Fruit fly (Drosophila melanogaster) whole organism, embryonic: ENCODE data around the gene Tom70.

Source experiments
- Blimp-1 ChIP-seq: fragments of 200-800 bp; sonication (Bioruptor generic); optimal IDR thresholded peaks from 3 replicates; lab custom pipeline; 2018; ENCODE audit warnings: missing biosample characterization, missing genetic modification characterization, mild to moderate bottlenecking, moderate library complexity, missing genetic modification reagents
- BtbVII ChIP-seq: fragments of 200-800 bp; sonication (Bioruptor generic); optimal IDR thresholded peaks from 3 replicates; lab custom pipeline; 2017; ENCODE audit warnings: missing biosample characterization, mild to moderate bottlenecking, missing genetic modification characterization
- CG10366 ChIP-seq: fragments of 200-800 bp; sonication (Bioruptor generic); IDR thresholded peaks from 2 replicates; pipeline ENCODE4 v1.3.6; 2022; ENCODE audit warnings: missing biosample characterization, missing genetic modification characterization
- CG11247 ChIP-seq: fragments of 200-800 bp; sonication (Bioruptor generic); IDR thresholded peaks from 2 replicates; pipeline ENCODE4 v1.3.6; 2022; ENCODE audit warnings: missing biosample characterization, missing genetic modification characterization
- CG11504 ChIP-seq: fragments of 200-800 bp; sonication (Bioruptor generic); optimal IDR thresholded peaks from 3 replicates; lab custom pipeline; 2019; ENCODE audit warnings: missing biosample characterization, mild to moderate bottlenecking, missing genetic modification characterization, moderate library complexity
- CG1233 ChIP-seq: fragments of 200-800 bp; sonication (Bioruptor generic); optimal IDR thresholded peaks from 4 replicates; lab custom pipeline; 2018; ENCODE audit warnings: missing biosample characterization, mild to moderate bottlenecking, missing genetic modification characterization
- CG12391 ChIP-seq: fragments of 200-800 bp; sonication (Bioruptor generic); optimal IDR thresholded peaks from 3 replicates; lab custom pipeline; 2018; ENCODE audit warnings: missing biosample characterization, mild to moderate bottlenecking, missing genetic modification characterization, moderate library complexity
- CG12942 ChIP-seq: fragments of 200-800 bp; sonication (Bioruptor generic); optimal IDR thresholded peaks from 3 replicates; lab custom pipeline; 2016; ENCODE audit warnings: missing biosample characterization, missing genetic modification characterization
- CG13424 ChIP-seq: fragments of 200-800 bp; sonication (Bioruptor generic); optimal IDR thresholded peaks from 2 replicates; lab custom pipeline; 2019; ENCODE audit warnings: missing biosample characterization, mild to moderate bottlenecking, missing genetic modification characterization, moderate library complexity
- CG15269 ChIP-seq: fragments of 200-800 bp; sonication (Bioruptor generic); optimal IDR thresholded peaks from 2 replicates; lab custom pipeline; 2018; ENCODE audit warnings: missing biosample characterization, mild to moderate bottlenecking, missing genetic modification characterization, moderate library complexity
- CG15479 ChIP-seq: fragments of 200-800 bp; sonication (Bioruptor generic); optimal IDR thresholded peaks from 3 replicates; lab custom pipeline; 2019; ENCODE audit warnings: missing biosample characterization, mild to moderate bottlenecking, missing genetic modification characterization, moderate library complexity
- CG17361 ChIP-seq: fragments of 200-800 bp; sonication (Bioruptor generic); IDR thresholded peaks from 3 replicates; pipeline ENCODE4 v1.3.6; 2022; ENCODE audit warnings: missing biosample characterization, missing genetic modification characterization
- CG18599 ChIP-seq: fragments of 200-800 bp; sonication (Bioruptor generic); optimal IDR thresholded peaks from 3 replicates; lab custom pipeline; 2017; ENCODE audit warnings: missing biosample characterization, missing genetic modification characterization, mild to moderate bottlenecking, moderate library complexity, missing genetic modification reagents
- CG18764 ChIP-seq: fragments of 200-800 bp; sonication (Bioruptor generic); optimal IDR thresholded peaks from 3 replicates; lab custom pipeline; 2016; ENCODE audit warnings: missing biosample characterization, missing genetic modification characterization
- CG4282 ChIP-seq: fragments of 200-800 bp; sonication (Bioruptor generic); optimal IDR thresholded peaks from 2 replicates; lab custom pipeline; 2016; ENCODE audit warnings: missing biosample characterization, missing genetic modification characterization
- CG7928 ChIP-seq: fragments of 200-800 bp; sonication (Bioruptor generic); optimal IDR thresholded peaks from 2 replicates; lab custom pipeline; 2017; ENCODE audit warnings: missing biosample characterization, mild to moderate bottlenecking, missing genetic modification characterization
- CG8089 ChIP-seq: fragments of 200-800 bp; sonication (Bioruptor generic); optimal IDR thresholded peaks from 3 replicates; lab custom pipeline; 2016; ENCODE audit warnings: missing biosample characterization, missing genetic modification characterization
- CG8944 ChIP-seq: fragments of 200-800 bp; sonication (Bioruptor generic); optimal IDR thresholded peaks from 3 replicates; lab custom pipeline; 2016; ENCODE audit warnings: missing biosample characterization, missing genetic modification characterization
- CHES-1-like ChIP-seq: fragments of 200-800 bp; sonication (Bioruptor generic); optimal IDR thresholded peaks from 2 replicates; lab custom pipeline; 2016; ENCODE audit warnings: missing biosample characterization, missing genetic modification characterization
- Dfd ChIP-seq, 2 experiments: fragments of >200 bp; optimal IDR thresholded peaks; 2 replicates each; lab custom pipeline; 2017; ENCODE audit warnings: missing biosample characterization in 2 of 2, missing genetic modification characterization in 2 of 2
- Doc3 ChIP-seq: fragments of 200-800 bp; sonication (Bioruptor generic); IDR thresholded peaks from 3 replicates; pipeline ENCODE4 v1.3.6; 2022; ENCODE audit warnings: missing biosample characterization, missing genetic modification characterization; ENCODE audit not compliant: partially characterized antibody
- H2.0 ChIP-seq: fragments of 200-800 bp; sonication (Bioruptor generic); IDR thresholded peaks from 2 replicates; pipeline ENCODE4 v1.3.6; 2022; ENCODE audit warnings: missing biosample characterization, missing genetic modification characterization
- HLH4C ChIP-seq: fragments of 200-800 bp; sonication (Bioruptor generic); IDR thresholded peaks from 3 replicates; pipeline ENCODE4 v1.3.6; 2022; ENCODE audit warnings: missing biosample characterization, missing genetic modification characterization; ENCODE audit not compliant: partially characterized antibody
- Hey ChIP-seq: fragments of 200-800 bp; sonication (Bioruptor generic); optimal IDR thresholded peaks from 3 replicates; lab custom pipeline; 2018; ENCODE audit warnings: missing biosample characterization, mild to moderate bottlenecking, missing genetic modification characterization
- Hmx ChIP-seq: fragments of 200-800 bp; sonication (Bioruptor generic); optimal IDR thresholded peaks from 2 replicates; lab custom pipeline; 2016; ENCODE audit warnings: missing biosample characterization, missing genetic modification characterization
- Jarid2 ChIP-seq: fragments of 200-800 bp; sonication (Bioruptor generic); optimal IDR thresholded peaks from 3 replicates; lab custom pipeline; 2017; ENCODE audit warnings: mild to moderate bottlenecking, missing biosample characterization, missing genetic modification reagents, missing genetic modification characterization
- Med ChIP-seq: fragments of 200-800 bp; sonication (Bioruptor generic); peaks from one replicate; lab custom pipeline; 2016; ENCODE audit warnings: missing biosample characterization, missing genetic modification characterization, mild to moderate bottlenecking, inconsistent platforms, moderate library complexity
- NFAT ChIP-seq: fragments of 200-800 bp; sonication (Bioruptor generic); IDR thresholded peaks from 2 replicates; pipeline ENCODE4 v1.3.6; 2022; ENCODE audit warnings: missing biosample characterization, missing genetic modification characterization
- Rx ChIP-seq: fragments of 200-800 bp; sonication (Bioruptor generic); IDR thresholded peaks from 2 replicates; pipeline ENCODE4 v1.3.6; 2022; ENCODE audit warnings: missing biosample characterization, missing genetic modification characterization
- ac ChIP-seq: fragments of 200-800 bp; sonication (Bioruptor generic); optimal IDR thresholded peaks from 3 replicates; lab custom pipeline; 2017; ENCODE audit warnings: missing biosample characterization, mild to moderate bottlenecking, missing genetic modification characterization
- bbx ChIP-seq: fragments of 200-800 bp; sonication (Bioruptor generic); IDR thresholded peaks from 2 replicates; pipeline ENCODE4 v1.3.6; 2022; ENCODE audit warnings: missing biosample characterization, missing genetic modification characterization; ENCODE audit not compliant: partially characterized antibody
- bsh ChIP-seq, 2 experiments: fragments of 200-800 bp; sonication (Bioruptor generic); optimal IDR thresholded peaks; 2 replicates each; lab custom pipeline; 2017 to 2018; ENCODE audit warnings: mild to moderate bottlenecking in 2 of 2, missing biosample characterization in 2 of 2, missing genetic modification characterization in 2 of 2, moderate library complexity in 1 of 2
- cad ChIP-seq: fragments of >200 bp; optimal IDR thresholded peaks from 2 replicates; lab custom pipeline; 2017; ENCODE audit warnings: missing biosample characterization, missing genetic modification characterization
- cwo ChIP-seq: fragments of 200-800 bp; sonication (Bioruptor generic); optimal IDR thresholded peaks from 3 replicates; lab custom pipeline; 2017; ENCODE audit warnings: missing biosample characterization, missing genetic modification characterization, mild to moderate bottlenecking, moderate library complexity, missing genetic modification reagents
- dati ChIP-seq: fragments of 200-800 bp; sonication (Bioruptor generic); IDR thresholded peaks from 2 replicates; pipeline ENCODE4 v1.3.6; 2022; ENCODE audit warnings: missing biosample characterization, missing genetic modification characterization
- exex ChIP-seq: fragments of 200-800 bp; sonication (Bioruptor generic); optimal IDR thresholded peaks from 4 replicates; lab custom pipeline; 2018; ENCODE audit warnings: missing biosample characterization, mild to moderate bottlenecking, missing genetic modification characterization, moderate library complexity
- fd102C ChIP-seq: fragments of 200-800 bp; sonication (Bioruptor generic); optimal IDR thresholded peaks from 2 replicates; lab custom pipeline; 2018; ENCODE audit warnings: missing biosample characterization, mild to moderate bottlenecking, missing genetic modification characterization, moderate library complexity
- gt ChIP-seq: fragments of 200-800 bp; sonication (Bioruptor generic); IDR thresholded peaks from 2 replicates; pipeline ENCODE4 v1.3.6; 2022; ENCODE audit warnings: missing biosample characterization, missing genetic modification characterization
- h ChIP-seq: fragments of >200 bp; optimal IDR thresholded peaks from 2 replicates; lab custom pipeline; 2017
- ind ChIP-seq: fragments of 200-800 bp; sonication (Bioruptor generic); optimal IDR thresholded peaks from 3 replicates; lab custom pipeline; 2016; ENCODE audit warnings: missing biosample characterization, missing genetic modification characterization
- inv ChIP-seq: fragments of 200-800 bp; sonication (Bioruptor generic); IDR thresholded peaks from 2 replicates; pipeline ENCODE4 v1.3.6; 2022; ENCODE audit warnings: missing biosample characterization, missing genetic modification characterization; ENCODE audit not compliant: partially characterized antibody
- jigr1 ChIP-seq: fragments of 200-800 bp; sonication (Bioruptor generic); IDR thresholded peaks from 3 replicates; pipeline ENCODE4 v1.3.6; 2022; ENCODE audit warnings: missing biosample characterization, missing genetic modification characterization
- kah ChIP-seq: fragments of 200-800 bp; sonication (Bioruptor generic); optimal IDR thresholded peaks from 2 replicates; lab custom pipeline; 2018; ENCODE audit warnings: missing biosample characterization, mild to moderate bottlenecking, missing genetic modification characterization
- kni ChIP-seq: fragments of 200-800 bp; sonication (Bioruptor generic); optimal IDR thresholded peaks from 3 replicates; lab custom pipeline; 2017; ENCODE audit warnings: mild to moderate bottlenecking, missing biosample characterization, missing genetic modification reagents, missing genetic modification characterization
- nerfin-1 ChIP-seq: fragments of 200-800 bp; sonication (Bioruptor generic); optimal IDR thresholded peaks from 3 replicates; lab custom pipeline; 2019; ENCODE audit warnings: missing biosample characterization, mild to moderate bottlenecking, missing genetic modification characterization, moderate library complexity
- pb ChIP-seq: fragments of 200-800 bp; sonication (Bioruptor generic); optimal IDR thresholded peaks from 3 replicates; lab custom pipeline; 2016; ENCODE audit warnings: missing biosample characterization, missing genetic modification characterization
- slp2 ChIP-seq: fragments of 200-800 bp; sonication (Bioruptor generic); optimal IDR thresholded peaks from 2 replicates; lab custom pipeline; 2016; ENCODE audit warnings: missing biosample characterization, missing genetic modification characterization
- trem ChIP-seq: fragments of 200-800 bp; optimal IDR thresholded peaks from 3 replicates; lab custom pipeline; 2019; ENCODE audit warnings: missing biosample characterization, mild to moderate bottlenecking, missing genetic modification characterization, moderate library complexity

The Tom70 gene

dm6 chr2L:12045941-12046855, 7.9 kb upstream of the Tom70 start, which contains the start of gene CG6770 (continued):
- TF ChIP-seq CG17361 (GFP tag; lab: Robert Waterston, UW) (peak; percentile 81), kah (GFP tag; lab: Kevin White, UChicago) (peak; percentile 11), Rx (GFP tag; lab: Robert Waterston, UW) (no peak), nerfin-1 (peak; percentile 36), BtbVII (GFP tag; lab: Kevin White, UChicago) (peak; percentile 83), dati (GFP tag; lab: Robert Waterston, UW) (0 out of 2 replicates have a peak, but pooled peaks have one; percentile 29), CG8944 (GFP tag; lab: Kevin White, UChicago) (no peak), jigr1 (0 out of 3 replicates have a peak, but pooled peaks have one; percentile 45), CG15479 (no peak), exex (peak; percentile 67), h (no peak), Blimp-1 (GFP tag; lab: Kevin White, UChicago) (peak; percentile 57), CG11504 (tag; lab: Kevin White, UChicago) (peak; percentile 86), H2.0 (GFP tag; lab: Robert Waterston, UW) (peak; percentile 73), CG10366 (GFP tag; lab: Robert Waterston, UW) (peak; percentile 87), CG18764 (GFP tag; lab: Kevin White, UChicago) (peak; percentile 63), CHES-1-like (GFP tag; lab: Kevin White, UChicago) (peak; percentile 41), NFAT (GFP tag; lab: Robert Waterston, UW) (peak; percentile 81), Med (GFP tag; lab: Kevin White, UChicago) (peak; percentile 92), Hmx (GFP tag; lab: Kevin White, UChicago) (peak; percentile 2), Hey (no peak), ind (peak; percentile 57), CG4282 (peak; percentile 16), cwo (GFP tag; lab: Kevin White, UChicago) (peak; percentile 86), kni (GFP tag; lab: Kevin White, UChicago) (no peak), pb (GFP tag; lab: Kevin White, UChicago) (no peak), inv (GFP tag; lab: Robert Waterston, UW) (no peak), Jarid2 (peak; percentile 76), CG12942 (GFP tag; lab: Kevin White, UChicago) (peak; percentile 33), fd102C (GFP tag; lab: Kevin White, UChicago) (no peak), bbx (0 out of 2 replicates have a peak, but pooled peaks have one; percentile 39), CG11247 (GFP tag; lab: Robert Waterston, UW) (peak; percentile 82), slp2 (GFP tag; lab: Kevin White, UChicago) (peak; percentile 38), CG7928 (GFP tag; lab: Kevin White, UChicago) (peak; percentile 53), bsh (GFP tag; optimal IDR thresholded peaks at IDR 0.05; lab: Kevin White, UChicago) (peak; percentile 46 to 75), CG15269 (tag; lab: Kevin White, UChicago) (peak; percentile 90), CG1233 (GFP tag; lab: Kevin White, UChicago) (peak; percentile 43), gt (GFP tag; lab: Robert Waterston, UW) (peak; percentile 48; the same call in 1 of the 2 replicates), HLH4C (GFP tag; lab: Robert Waterston, UW) (peak; percentile 34; the same call in 2 of the 3 replicates), ac (peak; percentile 28), trem (tag; lab: Kevin White, UChicago) (peak; percentile 27), Dfd (GFP tag; optimal IDR thresholded peaks at IDR 0.05; lab: Kevin White, UChicago) (no peak), CG13424 (tag; lab: Kevin White, UChicago) (peak; percentile 86), CG18599 (GFP tag; lab: Kevin White, UChicago) (peak; percentile 92), CG12391 (tag; lab: Kevin White, UChicago) (peak; percentile 80), Doc3 (no peak), cad (GFP tag; lab: Kevin White, UChicago) (no peak), CG8089 (GFP tag; lab: Kevin White, UChicago) (no peak)
